Fruit fly (Drosophila melanogaster) whole organism, pupa: Measurements from ENCODE around the gene CG31326.

Source experiments
- CG12605 ChIP-seq: fragments of 200-800 bp; sonication (Bioruptor generic); IDR thresholded peaks from 2 replicates; pipeline ENCODE4 v1.3.6; 2022; ENCODE audit warnings: missing biosample characterization, missing genetic modification characterization
- CG17806 ChIP-seq: fragments of 200-800 bp; sonication (Bioruptor generic); optimal IDR thresholded peaks from 2 replicates; lab custom pipeline; 2018; ENCODE audit warnings: missing biosample characterization, mild to moderate bottlenecking, missing genetic modification characterization, moderate library complexity
- CG32121 ChIP-seq: fragments of 200-800 bp; sonication (Bioruptor generic); IDR thresholded peaks from 2 replicates; pipeline ENCODE4 v1.3.6; 2022; ENCODE audit warnings: missing biosample characterization, missing genetic modification characterization
- CG34367 ChIP-seq: fragments of 200-800 bp; sonication (Bioruptor generic); optimal IDR thresholded peaks from 2 replicates; lab custom pipeline; 2018; ENCODE audit warnings: missing biosample characterization, mild to moderate bottlenecking, missing genetic modification characterization
- CG4496 ChIP-seq: fragments of 200-800 bp; sonication (Bioruptor generic); IDR thresholded peaks from 3 replicates; pipeline ENCODE4 v1.3.6; 2022; ENCODE audit warnings: missing biosample characterization, missing genetic modification characterization
- CG8159 ChIP-seq: fragments of 200-800 bp; sonication (Bioruptor generic); optimal IDR thresholded peaks from 3 replicates; lab custom pipeline; 2018; ENCODE audit warnings: missing biosample characterization, mild to moderate bottlenecking, missing genetic modification characterization, moderate library complexity
- CG8301 ChIP-seq: fragments of 200-800 bp; sonication (Bioruptor generic); optimal IDR thresholded peaks from 2 replicates; lab custom pipeline; 2018; ENCODE audit warnings: missing biosample characterization, mild to moderate bottlenecking, missing genetic modification characterization
- EcR ChIP-seq: fragments of 200-800 bp; sonication (Bioruptor generic); optimal IDR thresholded peaks from 3 replicates; lab custom pipeline; 2019; ENCODE audit warnings: missing biosample characterization, missing genetic modification characterization, mild to moderate bottlenecking, moderate library complexity, missing genetic modification reagents
- Ets98B ChIP-seq: fragments of 200-800 bp; sonication (Bioruptor generic); IDR thresholded peaks from 2 replicates; pipeline ENCODE4 v1.3.6; 2022; ENCODE audit warnings: missing biosample characterization, missing genetic modification characterization
- Pif1A ChIP-seq: fragments of 200-800 bp; sonication (Bioruptor generic); optimal IDR thresholded peaks from 3 replicates; lab custom pipeline; 2016; ENCODE audit warnings: missing biosample characterization, missing genetic modification characterization
- Snoo ChIP-seq: fragments of 200-800 bp; sonication (Bioruptor generic); optimal IDR thresholded peaks from 3 replicates; lab custom pipeline; 2017; ENCODE audit warnings: missing biosample characterization, mild to moderate bottlenecking, missing genetic modification characterization, inconsistent platforms
- gl ChIP-seq: fragments of 200-800 bp; sonication (Bioruptor generic); optimal IDR thresholded peaks from 2 replicates; lab custom pipeline; 2018; ENCODE audit warnings: missing biosample characterization, mild to moderate bottlenecking, missing genetic modification characterization
- rn ChIP-seq: fragments of 200-800 bp; sonication (Bioruptor generic); IDR thresholded peaks from 2 replicates; pipeline ENCODE4 v1.3.6; 2022; ENCODE audit warnings: missing biosample characterization, missing genetic modification characterization

DNA sequence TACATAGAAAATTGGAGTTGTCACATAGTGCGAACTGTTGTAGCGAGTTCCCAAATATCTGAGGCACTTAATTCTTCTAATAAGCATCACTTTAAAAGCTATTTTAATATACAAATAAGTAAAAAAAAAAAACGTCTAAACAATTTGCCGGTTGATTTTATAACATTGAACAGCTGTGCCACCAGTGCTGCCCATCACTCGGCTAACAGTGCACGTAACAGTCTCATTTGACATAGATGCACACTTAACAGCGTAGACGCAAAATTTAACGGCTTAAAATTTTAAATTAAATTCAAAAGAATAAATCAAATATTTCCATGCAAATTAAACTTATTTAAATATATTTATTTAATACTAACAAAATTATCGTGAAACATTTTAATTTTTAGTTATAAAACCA is 39.8 kb upstream of the CG31326 start, which contains the start of gene MetRS-m:
- no peak for TF ChIP-seq CG17806
- no peak for TF ChIP-seq Pif1A (GFP tag; lab: Kevin White, UChicago)
- no peak for TF ChIP-seq CG8159
- TF ChIP-seq CG12605 (GFP tag; lab: Robert Waterston, UW): no peak
- no peak for TF ChIP-seq EcR
- TF ChIP-seq CG32121: no peak
- no peak for TF ChIP-seq CG8301 (tag; lab: Kevin White, UChicago)
- TF ChIP-seq Ets98B: no peak
- no peak for TF ChIP-seq CG4496 (GFP tag; lab: Robert Waterston, UW)
- TF ChIP-seq gl: no peak
- TF ChIP-seq rn: no peak
- TF ChIP-seq Snoo (tag; lab: Kevin White, UChicago): no peak
- no peak for TF ChIP-seq CG34367 (tag; lab: Kevin White, UChicago)
